Fruit fly (Drosophila melanogaster) whole organism, adult: Measurements from ENCODE around the gene Ccdc39.

Source experiments
- CG11617 ChIP-seq: fragments of 200-800 bp; sonication (Bioruptor generic); optimal IDR thresholded peaks from 2 replicates; lab custom pipeline; 2017; ENCODE audit warnings: mild to moderate bottlenecking, missing biosample characterization, missing genetic modification reagents, missing genetic modification characterization
- CG12768 ChIP-seq: fragments of 200-800 bp; sonication (Bioruptor generic); optimal IDR thresholded peaks from 2 replicates; lab custom pipeline; 2017; ENCODE audit warnings: missing biosample characterization, missing genetic modification characterization, mild to moderate bottlenecking, moderate library complexity, missing genetic modification reagents
- CG14711 ChIP-seq: fragments of 200-800 bp; sonication (Bioruptor generic); optimal IDR thresholded peaks from 2 replicates; lab custom pipeline; 2018; ENCODE audit warnings: missing biosample characterization, mild to moderate bottlenecking, missing genetic modification characterization, moderate library complexity
- CG1620 ChIP-seq: fragments of 200-800 bp; sonication (Bioruptor generic); optimal IDR thresholded peaks from 2 replicates; lab custom pipeline; 2016; ENCODE audit warnings: missing biosample characterization, missing genetic modification characterization
- CG33017 ChIP-seq: fragments of 200-800 bp; sonication (Bioruptor generic); optimal IDR thresholded peaks from 2 replicates; lab custom pipeline; 2018; ENCODE audit warnings: missing biosample characterization, mild to moderate bottlenecking, missing genetic modification characterization, moderate library complexity
- CG5204 ChIP-seq: fragments of 200-800 bp; sonication (Bioruptor generic); optimal IDR thresholded peaks from 2 replicates; lab custom pipeline; 2016; ENCODE audit warnings: missing biosample characterization, missing genetic modification characterization
- CG7045 ChIP-seq: fragments of 200-800 bp; sonication (Bioruptor generic); optimal IDR thresholded peaks from 2 replicates; lab custom pipeline; 2017; ENCODE audit warnings: missing biosample characterization, mild to moderate bottlenecking, missing genetic modification characterization
- CG7101 ChIP-seq: fragments of 200-800 bp; sonication (Bioruptor generic); optimal IDR thresholded peaks from 2 replicates; lab custom pipeline; 2018; ENCODE audit warnings: missing biosample characterization, mild to moderate bottlenecking, missing genetic modification characterization, moderate library complexity
- Clk ChIP-seq: fragments of 200-800 bp; sonication (Bioruptor generic); optimal IDR thresholded peaks from 2 replicates; lab custom pipeline; 2017; ENCODE audit warnings: missing biosample characterization, missing genetic modification characterization
- Crg-1 ChIP-seq: fragments of 200-800 bp; sonication (Bioruptor generic); optimal IDR thresholded peaks from 2 replicates; lab custom pipeline; 2016; ENCODE audit warnings: missing biosample characterization, missing genetic modification characterization
- Hr96 ChIP-seq: fragments of 200-800 bp; sonication (Bioruptor generic); optimal IDR thresholded peaks from 2 replicates; lab custom pipeline; 2016; ENCODE audit warnings: missing biosample characterization, missing genetic modification characterization
- Mnt ChIP-seq: fragments of 200-800 bp; sonication (Bioruptor generic); optimal IDR thresholded peaks from 2 replicates; lab custom pipeline; 2016; ENCODE audit warnings: missing biosample characterization, mild to moderate bottlenecking, missing genetic modification characterization
- bab1 ChIP-seq: fragments of 200-800 bp; sonication (Bioruptor generic); optimal IDR thresholded peaks from 3 replicates; lab custom pipeline; 2019; ENCODE audit warnings: missing biosample characterization, mild to moderate bottlenecking, missing genetic modification characterization, moderate library complexity
- cic ChIP-seq: fragments of 200-800 bp; sonication (Bioruptor generic); optimal IDR thresholded peaks from 2 replicates; lab custom pipeline; 2017; ENCODE audit warnings: missing biosample characterization, mild to moderate bottlenecking, missing genetic modification characterization, moderate library complexity
- cnc ChIP-seq, 2 experiments: fragments of >200 bp; optimal IDR thresholded peaks; 2 replicates each; lab custom pipeline; 2017
- kay ChIP-seq: fragments of 200-800 bp; sonication (Bioruptor generic); peaks from one replicate; lab custom pipeline; 2016; ENCODE audit warnings: missing biosample characterization, missing genetic modification characterization, borderline replicate concordance
- ovo ChIP-seq: fragments of 200-800 bp; sonication (Bioruptor generic); optimal IDR thresholded peaks from 2 replicates; lab custom pipeline; 2016; ENCODE audit warnings: missing biosample characterization, missing genetic modification characterization
- pad ChIP-seq: fragments of 200-800 bp; sonication (Bioruptor generic); optimal IDR thresholded peaks from 3 replicates; lab custom pipeline; 2017; ENCODE audit warnings: missing biosample characterization, missing genetic modification characterization, mild to moderate bottlenecking, moderate library complexity, missing genetic modification reagents
- tj ChIP-seq: fragments of 200-800 bp; sonication (Bioruptor generic); optimal IDR thresholded peaks from 3 replicates; lab custom pipeline; 2017; ENCODE audit warnings: missing biosample characterization, mild to moderate bottlenecking, missing genetic modification characterization, moderate library complexity
- toe ChIP-seq: fragments of 200-800 bp; sonication (Bioruptor generic); optimal IDR thresholded peaks from 2 replicates; lab custom pipeline; 2016; ENCODE audit warnings: missing biosample characterization, missing genetic modification characterization

The Ccdc39 gene

dm6 chr3R:4739192-4739491 lies 45.4 kb downstream of the Ccdc39 start:
- TF ChIP-seq bab1 (GFP tag; lab: Kevin White, UChicago) (no peak), ovo (no peak), CG1620 (no peak), CG33017 (tag; lab: Kevin White, UChicago) (no peak), Mnt (no peak), cic (GFP tag; lab: Kevin White, UChicago) (no peak), pad (GFP tag; lab: Kevin White, UChicago) (no peak), cnc (optimal IDR thresholded peaks at IDR 0.05; lab: Kevin White, UChicago) (no peak), CG7101 (tag; lab: Kevin White, UChicago) (no peak), CG11617 (no peak), kay (GFP tag; lab: Kevin White, UChicago) (no peak), toe (GFP tag; lab: Kevin White, UChicago) (no peak), CG12768 (GFP tag; lab: Kevin White, UChicago) (no peak), tj (GFP tag; lab: Kevin White, UChicago) (no peak), CG14711 (tag; lab: Kevin White, UChicago) (no peak), Hr96 (GFP tag; lab: Kevin White, UChicago) (no peak), Clk (no peak)

dm6 chr3R:4738494-4739191 lies 45.9 kb downstream of the Ccdc39 start:
- no peak for TF ChIP-seq CG7045 (GFP tag; lab: Kevin White, UChicago)
- no peak for TF ChIP-seq tj (GFP tag; lab: Kevin White, UChicago)
- TF ChIP-seq CG5204 (GFP tag; lab: Kevin White, UChicago): peak; percentile 0
- TF ChIP-seq kay (GFP tag; lab: Kevin White, UChicago): peak; percentile 15

- TF ChIP-seq CG1620 (no peak), ovo (no peak), CG5204 (GFP tag; lab: Kevin White, UChicago) (no peak), Crg-1 (GFP tag; lab: Kevin White, UChicago) (no peak), CG11617 (no peak), CG7101 (tag; lab: Kevin White, UChicago) (no peak), CG12768 (GFP tag; lab: Kevin White, UChicago) (no peak), cic (GFP tag; lab: Kevin White, UChicago) (no peak), bab1 (GFP tag; lab: Kevin White, UChicago) (no peak), tj (GFP tag; lab: Kevin White, UChicago) (no peak), CG33017 (tag; lab: Kevin White, UChicago) (no peak), pad (GFP tag; lab: Kevin White, UChicago) (no peak), cnc (optimal IDR thresholded peaks at IDR 0.05; lab: Kevin White, UChicago) (no peak), kay (GFP tag; lab: Kevin White, UChicago) (no peak), Clk (no peak), Hr96 (GFP tag; lab: Kevin White, UChicago) (no peak), Mnt (no peak)
These were observed 52.5 kb downstream of the Ccdc39 start, which contains the start of gene Nep2 for dm6 chr3R:4731828-4732657. Gene Nep2 (minus strand): TSS chr3R:4731878.
